Worm (Caenorhabditis elegans) whole organism, early embryonic: ENCODE data around the gene dlc-1.

Source experiments
- F13C5.2 ChIP-seq: sonication (generic microtip); optimal IDR thresholded peaks from 2 replicates; lab custom pipeline; 2017; ENCODE audit warnings: mild to moderate bottlenecking, missing genetic modification characterization, inconsistent platforms, missing compliant biosample characterization
- ama-1 ChIP-seq: fragments of 150-350 bp; optimal IDR thresholded peaks from 2 replicates; lab custom pipeline; 2014
- ceh-13 ChIP-seq: fragments of 200-800 bp; sonication (Bioruptor generic); optimal IDR thresholded peaks from 2 replicates; lab custom pipeline; 2018; ENCODE audit warnings: mild to moderate bottlenecking, missing genetic modification characterization, missing compliant biosample characterization
- ceh-36 ChIP-seq: sonication (generic microtip); optimal IDR thresholded peaks from 2 replicates; lab custom pipeline; 2016; ENCODE audit warnings: missing genetic modification characterization, inconsistent platforms, missing compliant biosample characterization
- flt-1 ChIP-seq: fragments of 200-800 bp; sonication (Bioruptor generic); IDR thresholded peaks from 2 replicates; pipeline ENCODE4 v1.3.6; 2022; ENCODE audit warnings: missing genetic modification characterization, missing compliant biosample characterization
- sea-1 ChIP-seq: fragments of 200-800 bp; sonication (Bioruptor generic); conservative IDR thresholded peaks from 2 replicates; pipeline ENCODE4 v1.3.6; 2022; ENCODE audit warnings: missing genetic modification characterization, missing compliant biosample characterization
- tbx-11 ChIP-seq: fragments of 200-800 bp; sonication (Bioruptor generic); IDR thresholded peaks from 2 replicates; pipeline ENCODE4 v1.3.6; 2022; ENCODE audit warnings: missing genetic modification characterization, missing compliant biosample characterization
- tbx-37 ChIP-seq: fragments of 200-800 bp; sonication (Bioruptor generic); conservative IDR thresholded peaks from 2 replicates; pipeline ENCODE4 v1.3.6; 2022; ENCODE audit warnings: missing genetic modification reagents, missing genetic modification characterization, missing compliant biosample characterization

DNA sequence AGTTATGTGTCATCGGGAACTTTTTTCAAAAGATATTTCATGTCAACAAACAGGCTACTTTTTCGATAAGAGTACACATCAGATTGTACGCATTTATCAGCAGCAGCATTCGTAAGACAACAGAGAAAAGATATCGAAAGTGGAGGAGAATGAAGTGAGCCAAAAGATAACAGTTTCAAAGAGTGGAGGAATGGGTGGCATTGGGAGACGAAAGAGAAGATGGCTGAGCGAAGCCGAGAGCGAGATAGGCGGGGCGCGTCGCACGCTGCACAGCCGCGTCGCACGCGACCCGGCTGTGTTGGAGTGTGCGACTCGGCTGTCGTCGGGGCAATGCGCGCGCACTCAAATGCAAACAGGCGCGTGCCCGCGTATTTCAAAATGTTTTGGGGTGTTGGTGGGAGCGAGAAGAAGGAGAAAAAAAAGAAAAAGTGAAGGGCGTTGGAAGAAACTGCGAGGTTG, 563 bp upstream of the dlc-1 start:
- TF ChIP-seq tbx-11 (GFP tag; lab: Robert Waterston, UW) (no peak), ceh-13 (GFP tag; lab: Kevin White, UChicago) (no peak), ceh-36 (tag; lab: Kevin White, UChicago) (no peak), flt-1 (GFP tag; lab: Robert Waterston, UW) (0 out of 2 replicates have a peak, but pooled peaks have one; percentile 22), ama-1 (no peak), tbx-37 (GFP tag; lab: Robert Waterston, UW) (no peak), F13C5.2 (tag; lab: Kevin White, UChicago) (peak; percentile 29), sea-1 (GFP tag; lab: Robert Waterston, UW) (0 out of 2 replicates have a peak, but pooled peaks have one; percentile 19)
